Fruit fly (Drosophila melanogaster): ENCODE results near the gene CG9525.

CG9525 gene

dm6 chr2L:8943110-8943509, 19.0 kb downstream of the CG9525 start, which contains the start of gene CG9515 (continued):
- TF ChIP-seq CG11247 (GFP tag; IDR thresholded peaks at IDR 0.05), result no peak
- no peak for TF ChIP-seq NfI (GFP tag; optimal IDR thresholded peaks at IDR 0.05)
- no peak for TF ChIP-seq Xbp1 (GFP tag; optimal IDR thresholded peaks at IDR 0.05)
- TF ChIP-seq pros (GFP tag; optimal IDR thresholded peaks at IDR 0.05), result no peak
- no peak for TF ChIP-seq Atf3 (GFP tag; optimal IDR thresholded peaks at IDR 0.05)
- TF ChIP-seq CG34224 (GFP tag; IDR thresholded peaks at IDR 0.05; ENCODE audit: partially characterized antibody), result peak; percentile 85
- TF ChIP-seq BEAF-32 (GFP tag; optimal IDR thresholded peaks at IDR 0.05), result peak; percentile 59
- peak; percentile 10 for TF ChIP-seq gcm (GFP tag; optimal IDR thresholded peaks at IDR 0.05)

- TF ChIP-seq CG1792 (GFP tag; optimal IDR thresholded peaks at IDR 0.05) (no peak), BEAF-32 (GFP tag; optimal IDR thresholded peaks at IDR 0.05) (no peak), CG8478 (optimal IDR thresholded peaks at IDR 0.05) (no peak), Dfd (GFP tag; optimal IDR thresholded peaks at IDR 0.05) (no peak), z (GFP tag; IDR thresholded peaks at IDR 0.05) (no peak), exex (tag; optimal IDR thresholded peaks at IDR 0.05) (peak; percentile 73), Deaf1 (tag; optimal IDR thresholded peaks at IDR 0.05) (no peak), CG15269 (tag; optimal IDR thresholded peaks at IDR 0.05) (peak; percentile 17), CG2678 (tag; optimal IDR thresholded peaks at IDR 0.05) (peak; percentile 14), sug (tag; optimal IDR thresholded peaks at IDR 0.05) (peak; percentile 54), CG3281 (GFP tag; optimal IDR thresholded peaks at IDR 0.05) (peak; percentile 21), CG18476 (GFP tag; optimal IDR thresholded peaks at IDR 0.05) (no peak), onecut (GFP tag; IDR thresholded peaks at IDR 0.05) (no peak), CG13424 (tag; optimal IDR thresholded peaks at IDR 0.05) (no peak), cwo (GFP tag; optimal IDR thresholded peaks at IDR 0.05) (no peak), Hand (GFP tag; optimal IDR thresholded peaks at IDR 0.05) (peak; percentile 19), tup (GFP tag; optimal IDR thresholded peaks at IDR 0.05) (no peak), lab (GFP tag; optimal IDR thresholded peaks at IDR 0.05) (peak; percentile 19), fru (optimal IDR thresholded peaks at IDR 0.05) (no peak), sc (optimal IDR thresholded peaks at IDR 0.05) (no peak), sc (GFP tag; optimal IDR thresholded peaks at IDR 0.05) (no peak), Med (GFP tag) (peak; percentile 49), gem (tag; optimal IDR thresholded peaks at IDR 0.05) (peak; percentile 9), CHES-1-like (GFP tag; optimal IDR thresholded peaks at IDR 0.05) (no peak), CG11504 (tag; optimal IDR thresholded peaks at IDR 0.05) (peak; percentile 5), grn (GFP tag; optimal IDR thresholded peaks at IDR 0.05) (peak; percentile 42), CG6272 (GFP tag; IDR thresholded peaks at IDR 0.05) (no peak), Hey (tag; optimal IDR thresholded peaks at IDR 0.05) (no peak), jing (GFP tag; optimal IDR thresholded peaks at IDR 0.05) (no peak), CG6765 (GFP tag; optimal IDR thresholded peaks at IDR 0.05) (peak; percentile 12), lov (optimal IDR thresholded peaks at IDR 0.05) (no peak), lov (GFP tag; IDR thresholded peaks at IDR 0.05) (no peak), HmgD (GFP tag; optimal IDR thresholded peaks at IDR 0.05) (no peak), Ets97D (GFP tag; optimal IDR thresholded peaks at IDR 0.05) (no peak), bowl (GFP tag; IDR thresholded peaks at IDR 0.05) (no peak), dan (GFP tag; IDR thresholded peaks at IDR 0.05) (no peak), zen (tag; optimal IDR thresholded peaks at IDR 0.05) (no peak), CG34376 (GFP tag; optimal IDR thresholded peaks at IDR 0.05) (peak; percentile 74), sd (tag; optimal IDR thresholded peaks at IDR 0.05) (peak; percentile 20), CG2120 (GFP tag; optimal IDR thresholded peaks at IDR 0.05) (peak; percentile 25), CG18599 (GFP tag; optimal IDR thresholded peaks at IDR 0.05) (peak; percentile 26), Abd-B (GFP tag; optimal IDR thresholded peaks at IDR 0.05) (no peak), CG16779 (GFP tag; IDR thresholded peaks at IDR 0.05) (no peak)
Measured at dm6 chr2L:8941736-8942337, 20.3 kb downstream of the CG9525 start, which contains the start of gene Argl. Argl (minus strand) TSS chr2L:8942105.

Data from whole organism, embryonic.